Fruit fly (Drosophila melanogaster) Kc167 (cell line): Measurements from ENCODE around the gene trol.

Experiments used
- Sin3A ChIP-seq: fragments of >200 bp; optimal IDR thresholded peaks from 2 replicates; lab custom pipeline; 2018; ENCODE audit warnings: missing external identifiers
- psq ChIP-seq: fragments of >200 bp; optimal IDR thresholded peaks from 2 replicates; lab custom pipeline; 2017; ENCODE audit warnings: missing external identifiers
- ttk ChIP-seq: sonication (Bioruptor generic); optimal IDR thresholded peaks from 2 replicates; lab custom pipeline; 2017; ENCODE audit warnings: missing external identifiers

DNA sequence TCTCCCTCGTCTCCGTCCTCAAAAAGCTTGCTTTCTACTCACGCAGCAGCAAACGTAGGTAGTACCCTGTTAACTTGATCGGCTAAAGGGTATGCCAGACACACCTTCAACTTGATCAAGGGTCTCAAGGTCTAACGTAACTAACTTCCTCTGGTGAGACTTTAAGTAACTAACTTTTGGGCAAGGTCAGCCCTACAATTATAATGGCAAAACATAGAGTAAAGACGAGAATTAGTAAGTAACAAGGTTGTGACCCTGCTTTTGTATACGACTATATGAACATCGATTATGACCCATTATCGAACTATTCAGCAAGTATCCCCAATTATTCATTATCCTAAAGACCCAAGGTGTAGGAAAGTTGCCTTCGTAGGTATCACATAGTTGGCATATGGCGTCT lies 81.0 kb downstream of the trol start:
- TF ChIP-seq psq (no peak), Sin3A (lab: Kevin White, UChicago) (no peak), ttk (lab: Kevin White, UChicago) (no peak)
